Fruit fly (Drosophila melanogaster) whole organism, prepupa: ENCODE measurements around the gene CG17650.
A peak's percentile ranks its signal among the peaks of the same experiment; 100 is the strongest.

Source experiments
- Blimp-1 ChIP-seq: fragments of 200-800 bp; sonication (Bioruptor generic); optimal IDR thresholded peaks from 3 replicates; lab custom pipeline; 2017; ENCODE audit warnings: missing biosample characterization, missing genetic modification characterization, mild to moderate bottlenecking, moderate library complexity, missing genetic modification reagents
- CG11294 ChIP-seq: fragments of 200-800 bp; sonication (Bioruptor generic); IDR thresholded peaks from 2 replicates; pipeline ENCODE4 v1.3.6; 2022; ENCODE audit warnings: missing biosample characterization, missing genetic modification characterization
- CG15336 ChIP-seq: fragments of 200-800 bp; sonication (Bioruptor generic); IDR thresholded peaks from 2 replicates; pipeline ENCODE4 v1.3.6; 2022; ENCODE audit warnings: missing biosample characterization, missing genetic modification characterization
- CG31627 ChIP-seq: fragments of 200-800 bp; sonication (Bioruptor generic); optimal IDR thresholded peaks from 3 replicates; lab custom pipeline; 2016; ENCODE audit warnings: missing biosample characterization, missing genetic modification characterization
- CG4318 ChIP-seq: fragments of 200-800 bp; sonication (Bioruptor generic); optimal IDR thresholded peaks from 3 replicates; lab custom pipeline; 2017; ENCODE audit warnings: missing biosample characterization, mild to moderate bottlenecking, missing genetic modification characterization
- CG6276 ChIP-seq: fragments of 200-800 bp; sonication (Bioruptor generic); optimal IDR thresholded peaks from 2 replicates; lab custom pipeline; 2017; ENCODE audit warnings: missing biosample characterization, mild to moderate bottlenecking, missing genetic modification characterization
- CG6854 ChIP-seq: fragments of 200-800 bp; sonication (Bioruptor generic); optimal IDR thresholded peaks from 2 replicates; lab custom pipeline; 2017; ENCODE audit warnings: missing biosample characterization, mild to moderate bottlenecking, missing genetic modification characterization
- CG8119 ChIP-seq: fragments of 200-800 bp; sonication (Bioruptor generic); IDR thresholded peaks from 3 replicates; pipeline ENCODE4 v1.3.6; 2022; ENCODE audit warnings: missing biosample characterization, missing genetic modification characterization
- CG8319 ChIP-seq: fragments of 200-800 bp; sonication (Bioruptor generic); optimal IDR thresholded peaks from 3 replicates; lab custom pipeline; 2016; ENCODE audit warnings: missing biosample characterization, missing genetic modification characterization
- CG8632 ChIP-seq: fragments of 200-800 bp; sonication (Bioruptor generic); optimal IDR thresholded peaks from 3 replicates; lab custom pipeline; 2016; ENCODE audit warnings: missing biosample characterization, missing genetic modification characterization
- CG9139 ChIP-seq: fragments of 200-800 bp; sonication (Bioruptor generic); optimal IDR thresholded peaks from 3 replicates; lab custom pipeline; 2017; ENCODE audit warnings: missing biosample characterization, mild to moderate bottlenecking, missing genetic modification characterization
- Eip78C ChIP-seq: fragments of 200-800 bp; sonication (Bioruptor generic); peaks from one replicate; lab custom pipeline; 2016; ENCODE audit warnings: missing biosample characterization, missing genetic modification characterization
- Eip93F ChIP-seq: fragments of 200-800 bp; sonication (Bioruptor generic); optimal IDR thresholded peaks from 2 replicates; lab custom pipeline; 2016; ENCODE audit warnings: missing biosample characterization, mild to moderate bottlenecking, missing genetic modification characterization
- Ets96B ChIP-seq: fragments of 200-800 bp; optimal IDR thresholded peaks from 2 replicates; lab custom pipeline; 2019; ENCODE audit warnings: missing biosample characterization, mild to moderate bottlenecking, missing genetic modification characterization, moderate library complexity
- Gug ChIP-seq: fragments of 200-800 bp; sonication (Bioruptor generic); IDR thresholded peaks from 2 replicates; pipeline ENCODE4 v1.3.6; 2022; ENCODE audit warnings: missing biosample characterization, missing genetic modification characterization
- Hr38 ChIP-seq: sonication (Bioruptor generic); optimal IDR thresholded peaks from 2 replicates; lab custom pipeline; 2016; ENCODE audit warnings: missing biosample characterization, missing genetic modification characterization
- Met ChIP-seq: fragments of 200-800 bp; sonication (Bioruptor generic); optimal IDR thresholded peaks from 3 replicates; lab custom pipeline; 2016; ENCODE audit warnings: missing biosample characterization, missing genetic modification characterization
- cyc ChIP-seq: fragments of 200-800 bp; sonication (Bioruptor generic); optimal IDR thresholded peaks from 3 replicates; lab custom pipeline; 2016; ENCODE audit warnings: missing biosample characterization, missing genetic modification characterization
- eg ChIP-seq: fragments of 200-800 bp; sonication (Bioruptor generic); IDR thresholded peaks from 3 replicates; pipeline ENCODE4 v1.3.6; 2022; ENCODE audit warnings: missing biosample characterization, missing genetic modification characterization
- esn ChIP-seq: fragments of 200-800 bp; sonication (Bioruptor generic); optimal IDR thresholded peaks from 2 replicates; lab custom pipeline; 2016; ENCODE audit warnings: missing biosample characterization, mild to moderate bottlenecking, missing genetic modification characterization, moderate library complexity
- fkh ChIP-seq: fragments of 200-800 bp; sonication (Bioruptor generic); optimal IDR thresholded peaks from 3 replicates; lab custom pipeline; 2017; ENCODE audit warnings: missing biosample characterization, mild to moderate bottlenecking, missing genetic modification characterization, moderate library complexity
- lz ChIP-seq: fragments of 200-800 bp; sonication (Bioruptor generic); optimal IDR thresholded peaks from 3 replicates; lab custom pipeline; 2016; ENCODE audit warnings: missing biosample characterization, missing genetic modification characterization
- net ChIP-seq: fragments of 200-800 bp; sonication (Bioruptor generic); optimal IDR thresholded peaks from 3 replicates; lab custom pipeline; 2016; ENCODE audit warnings: missing biosample characterization, missing genetic modification characterization
- pdm3 ChIP-seq: fragments of 200-800 bp; sonication (Bioruptor generic); optimal IDR thresholded peaks from 3 replicates; lab custom pipeline; 2016; ENCODE audit warnings: missing biosample characterization, missing genetic modification characterization
- ss ChIP-seq, 2 experiments: fragments of 200-800 bp; sonication (Bioruptor generic); optimal IDR thresholded peaks; 2 replicates in 1 of 2; 3 replicates in 1 of 2; lab custom pipeline; 2017 to 2018; ENCODE audit warnings: mild to moderate bottlenecking in 2 of 2, missing biosample characterization in 2 of 2, missing genetic modification characterization in 2 of 2, moderate library complexity in 1 of 2
- svp ChIP-seq: fragments of 200-800 bp; sonication (Bioruptor generic); peaks from one replicate; lab custom pipeline; 2016; ENCODE audit warnings: missing biosample characterization, missing genetic modification characterization
- vri ChIP-seq: fragments of 200-800 bp; sonication (Bioruptor generic); optimal IDR thresholded peaks from 3 replicates; lab custom pipeline; 2016; ENCODE audit warnings: missing biosample characterization, mild to moderate bottlenecking, missing genetic modification characterization

CG17650 gene

dm6 chr2L:1717247-1717646 is 41.6 kb downstream of the CG17650 start:
- TF ChIP-seq Met (GFP tag; lab: Kevin White, UChicago) (no peak), CG8632 (GFP tag; lab: Kevin White, UChicago) (no peak), CG11294 (GFP tag; lab: Robert Waterston, UW) (no peak), lz (GFP tag; lab: Kevin White, UChicago) (no peak), cyc (no peak), CG8119 (no peak)

dm6 chr2L:1715699-1716333 is 43.1 kb downstream of the CG17650 start, which contains the start of gene frtz:
frtz (minus strand) TSS chr2L:1715851.
- TF ChIP-seq CG8119 (no peak), cyc (no peak), pdm3 (GFP tag; lab: Kevin White, UChicago) (no peak), Ets96B (tag; lab: Kevin White, UChicago) (no peak), CG4318 (GFP tag; lab: Kevin White, UChicago) (no peak), CG31627 (GFP tag; lab: Kevin White, UChicago) (no peak), Eip78C (GFP tag; lab: Kevin White, UChicago) (peak; percentile 32), lz (GFP tag; lab: Kevin White, UChicago) (no peak)

- TF ChIP-seq fkh, result peak; percentile 97
- peak; percentile 13 for TF ChIP-seq esn
- TF ChIP-seq Eip78C (GFP tag; lab: Kevin White, UChicago), result peak; percentile 68
- TF ChIP-seq CG6854 (GFP tag; lab: Kevin White, UChicago), result peak; percentile 13
- no peak for TF ChIP-seq Eip93F
- no peak for TF ChIP-seq net (GFP tag; lab: Kevin White, UChicago)
- peak; percentile 72 for TF ChIP-seq vri (GFP tag; lab: Kevin White, UChicago)
Observed at dm6 chr2L:1710224-1710623, 48.7 kb downstream of the CG17650 start, which contains the start of the genes CG17660 and mRpL48. CG17660 (minus strand) TSS chr2L:1710421. mRpL48 (plus strand) TSS chr2L:1710462.

- TF ChIP-seq ss (GFP tag; optimal IDR thresholded peaks at IDR 0.05; lab: Kevin White, UChicago) (no peak), CG8319 (GFP tag; lab: Kevin White, UChicago) (no peak), CG6276 (GFP tag; lab: Kevin White, UChicago) (no peak), Blimp-1 (GFP tag; lab: Kevin White, UChicago) (no peak), CG15336 (GFP tag; lab: Robert Waterston, UW) (no peak), CG9139 (GFP tag; lab: Kevin White, UChicago) (no peak), svp (GFP tag; lab: Kevin White, UChicago) (peak; percentile 28), CG8632 (GFP tag; lab: Kevin White, UChicago) (no peak), Gug (GFP tag; lab: Robert Waterston, UW) (no peak), vri (GFP tag; lab: Kevin White, UChicago) (peak; percentile 6), CG4318 (GFP tag; lab: Kevin White, UChicago) (no peak), Hr38 (no peak), eg (GFP tag; lab: Robert Waterston, UW) (no peak)
- TF ChIP-seq, all 60 proteins: peak for 2
Observed at dm6 chr2L:1709316-1709715, 49.6 kb downstream of the CG17650 start.
